Fruit fly (Drosophila melanogaster) whole organism, embryonic: Measurements from ENCODE around the gene CG45487.

ENCODE experiments used
- Atf-2 ChIP-seq: fragments of 200-800 bp; sonication (Bioruptor generic); optimal IDR thresholded peaks from 2 replicates; lab custom pipeline; 2016; ENCODE audit warnings: missing biosample characterization, missing genetic modification characterization
- B-H1 ChIP-seq: fragments of 200-800 bp; sonication (Bioruptor generic); IDR thresholded peaks from 3 replicates; pipeline ENCODE4 v1.3.6; 2022; ENCODE audit warnings: missing biosample characterization, missing genetic modification characterization
- BEAF-32 ChIP-seq: fragments of 200-800 bp; sonication (Bioruptor generic); optimal IDR thresholded peaks from 3 replicates; lab custom pipeline; 2017; ENCODE audit warnings: missing biosample characterization, missing genetic modification characterization, mild to moderate bottlenecking, moderate library complexity, missing genetic modification reagents
- Bteb2 ChIP-seq: fragments of 200-800 bp; sonication (Bioruptor generic); optimal IDR thresholded peaks from 2 replicates; lab custom pipeline; 2016; ENCODE audit warnings: missing biosample characterization, missing genetic modification characterization
- CG10431 ChIP-seq: fragments of 200-800 bp; sonication (Bioruptor generic); optimal IDR thresholded peaks from 3 replicates; lab custom pipeline; 2018; ENCODE audit warnings: missing biosample characterization, mild to moderate bottlenecking, missing genetic modification characterization
- CG11456 ChIP-seq: fragments of 200-800 bp; sonication (Bioruptor generic); IDR thresholded peaks from 3 replicates; pipeline ENCODE4 v1.3.6; 2022; ENCODE audit warnings: missing biosample characterization, missing genetic modification characterization
- CG11695 ChIP-seq: fragments of 200-800 bp; sonication (Bioruptor generic); IDR thresholded peaks from 3 replicates; pipeline ENCODE4 v1.3.6; 2022; ENCODE audit warnings: missing biosample characterization, missing genetic modification characterization
- CG12071 ChIP-seq: fragments of 200-800 bp; sonication (Bioruptor generic); optimal IDR thresholded peaks from 3 replicates; lab custom pipeline; 2018; ENCODE audit warnings: missing biosample characterization, mild to moderate bottlenecking, missing genetic modification characterization
- CG12744 ChIP-seq: fragments of 200-800 bp; sonication (Bioruptor generic); optimal IDR thresholded peaks from 2 replicates; lab custom pipeline; 2016; ENCODE audit warnings: missing biosample characterization, missing genetic modification characterization
- CG13775 ChIP-seq: fragments of 200-800 bp; sonication (Bioruptor generic); optimal IDR thresholded peaks from 3 replicates; lab custom pipeline; 2017; ENCODE audit warnings: missing biosample characterization, mild to moderate bottlenecking, missing genetic modification characterization
- CG14860 ChIP-seq: fragments of 200-800 bp; sonication (Bioruptor generic); IDR thresholded peaks from 3 replicates; pipeline ENCODE4 v1.3.6; 2022; ENCODE audit warnings: missing biosample characterization, missing genetic modification characterization; ENCODE audit not compliant: partially characterized antibody
- CG15514 ChIP-seq: fragments of 200-800 bp; sonication (Bioruptor generic); optimal IDR thresholded peaks from 3 replicates; lab custom pipeline; 2017; ENCODE audit warnings: missing biosample characterization, missing genetic modification characterization, mild to moderate bottlenecking, moderate library complexity, missing genetic modification reagents
- CG1647 ChIP-seq: fragments of 200-800 bp; sonication (Bioruptor generic); optimal IDR thresholded peaks from 3 replicates; lab custom pipeline; 2016; ENCODE audit warnings: missing biosample characterization, missing genetic modification characterization
- CG17568 ChIP-seq: fragments of 200-800 bp; sonication (Bioruptor generic); optimal IDR thresholded peaks from 2 replicates; lab custom pipeline; 2018; ENCODE audit warnings: missing biosample characterization, mild to moderate bottlenecking, missing genetic modification characterization, moderate library complexity
- CG2116 ChIP-seq: fragments of 200-800 bp; sonication (Bioruptor generic); optimal IDR thresholded peaks from 3 replicates; lab custom pipeline; 2018; ENCODE audit warnings: missing biosample characterization, mild to moderate bottlenecking, missing genetic modification characterization
- CG2120 ChIP-seq: fragments of 200-800 bp; sonication (Bioruptor generic); optimal IDR thresholded peaks from 3 replicates; lab custom pipeline; 2016; ENCODE audit warnings: missing biosample characterization, missing genetic modification characterization
- CG34224 ChIP-seq: fragments of 200-800 bp; sonication (Bioruptor generic); IDR thresholded peaks from 3 replicates; pipeline ENCODE4 v1.3.6; 2022; ENCODE audit warnings: missing biosample characterization, missing genetic modification characterization; ENCODE audit not compliant: partially characterized antibody
- CG3995 ChIP-seq: fragments of 200-800 bp; sonication (Bioruptor generic); optimal IDR thresholded peaks from 3 replicates; lab custom pipeline; 2016; ENCODE audit warnings: missing biosample characterization, missing genetic modification characterization
- CG4854 ChIP-seq: fragments of 200-800 bp; sonication (Bioruptor generic); optimal IDR thresholded peaks from 2 replicates; lab custom pipeline; 2016; ENCODE audit warnings: missing biosample characterization, missing genetic modification characterization, inconsistent platforms
- CG6254 ChIP-seq: fragments of 200-800 bp; sonication (Bioruptor generic); optimal IDR thresholded peaks from 3 replicates; lab custom pipeline; 2017; ENCODE audit warnings: mild to moderate bottlenecking, missing biosample characterization, missing genetic modification reagents, missing genetic modification characterization
- CG8765 ChIP-seq: fragments of 200-800 bp; sonication (Bioruptor generic); IDR thresholded peaks from 2 replicates; pipeline ENCODE4 v1.3.6; 2022; ENCODE audit warnings: missing biosample characterization, missing genetic modification characterization
- CrebB ChIP-seq: fragments of 200-800 bp; sonication (Bioruptor generic); optimal IDR thresholded peaks from 3 replicates; lab custom pipeline; 2018; ENCODE audit warnings: missing biosample characterization, mild to moderate bottlenecking, missing genetic modification characterization
- Deaf1 ChIP-seq: fragments of 200-800 bp; optimal IDR thresholded peaks from 3 replicates; lab custom pipeline; 2019; ENCODE audit warnings: missing biosample characterization, mild to moderate bottlenecking, missing genetic modification characterization, moderate library complexity
- Dp ChIP-seq: fragments of 200-800 bp; sonication (Bioruptor generic); optimal IDR thresholded peaks from 2 replicates; lab custom pipeline; 2018; ENCODE audit warnings: missing biosample characterization, mild to moderate bottlenecking, missing genetic modification characterization, moderate library complexity
- E2f2 ChIP-seq: fragments of 200-800 bp; sonication (Bioruptor generic); IDR thresholded peaks from 2 replicates; pipeline ENCODE4 v1.3.6; 2022; ENCODE audit warnings: missing biosample characterization, missing genetic modification characterization
- Lpt ChIP-seq: fragments of >200 bp; optimal IDR thresholded peaks from 2 replicates; lab custom pipeline; 2018; ENCODE audit warnings: missing biosample characterization, missing genetic modification characterization
- Nf-YA ChIP-seq: fragments of 200-800 bp; sonication (Bioruptor generic); IDR thresholded peaks from 2 replicates; pipeline ENCODE4 v1.3.6; 2022; ENCODE audit warnings: missing biosample characterization, missing genetic modification characterization
- Ptx1 ChIP-seq: fragments of 200-800 bp; sonication (Bioruptor generic); IDR thresholded peaks from 2 replicates; pipeline ENCODE4 v1.3.6; 2022; ENCODE audit warnings: missing biosample characterization, missing genetic modification characterization
- Xbp1 ChIP-seq: fragments of 200-800 bp; sonication (Bioruptor generic); optimal IDR thresholded peaks from 3 replicates; lab custom pipeline; 2016; ENCODE audit warnings: missing biosample characterization, mild to moderate bottlenecking, missing genetic modification characterization
- ash1 ChIP-seq: fragments of 200-800 bp; sonication (Bioruptor generic); optimal IDR thresholded peaks from 2 replicates; lab custom pipeline; 2018; ENCODE audit warnings: missing biosample characterization, mild to moderate bottlenecking, missing genetic modification characterization
- caup ChIP-seq: fragments of 200-800 bp; sonication (Bioruptor generic); optimal IDR thresholded peaks from 3 replicates; lab custom pipeline; 2017; ENCODE audit warnings: missing biosample characterization, mild to moderate bottlenecking, missing genetic modification characterization, moderate library complexity; ENCODE audit not compliant: severe bottlenecking
- chinmo ChIP-seq: fragments of 200-800 bp; sonication (Bioruptor generic); IDR thresholded peaks from 4 replicates; pipeline ENCODE4 v1.3.6; 2022; ENCODE audit warnings: missing biosample characterization, missing genetic modification characterization; ENCODE audit not compliant: partially characterized antibody
- dmrt11E ChIP-seq: fragments of 200-800 bp; sonication (Bioruptor generic); optimal IDR thresholded peaks from 3 replicates; lab custom pipeline; 2018; ENCODE audit warnings: missing biosample characterization, mild to moderate bottlenecking, missing genetic modification characterization, moderate library complexity
- exex ChIP-seq: fragments of 200-800 bp; sonication (Bioruptor generic); optimal IDR thresholded peaks from 4 replicates; lab custom pipeline; 2018; ENCODE audit warnings: missing biosample characterization, mild to moderate bottlenecking, missing genetic modification characterization, moderate library complexity
- gcm ChIP-seq: fragments of 200-800 bp; sonication (Bioruptor generic); optimal IDR thresholded peaks from 2 replicates; lab custom pipeline; 2019; ENCODE audit warnings: missing biosample characterization, mild to moderate bottlenecking, missing genetic modification characterization, moderate library complexity
- gfzf ChIP-seq: fragments of 200-800 bp; sonication (Bioruptor generic); optimal IDR thresholded peaks from 2 replicates; lab custom pipeline; 2016; ENCODE audit warnings: missing biosample characterization, mild to moderate bottlenecking, missing genetic modification characterization, moderate library complexity
- gt ChIP-seq: fragments of 200-800 bp; sonication (Bioruptor generic); IDR thresholded peaks from 2 replicates; pipeline ENCODE4 v1.3.6; 2022; ENCODE audit warnings: missing biosample characterization, missing genetic modification characterization
- nerfin-1 ChIP-seq: fragments of 200-800 bp; sonication (Bioruptor generic); optimal IDR thresholded peaks from 3 replicates; lab custom pipeline; 2019; ENCODE audit warnings: missing biosample characterization, mild to moderate bottlenecking, missing genetic modification characterization, moderate library complexity
- org-1 ChIP-seq: fragments of 200-800 bp; sonication (Bioruptor generic); optimal IDR thresholded peaks from 2 replicates; lab custom pipeline; 2017; ENCODE audit warnings: missing biosample characterization, missing genetic modification characterization
- pan ChIP-seq, 4 experiments: fragments of >200 bp in 3 of 4; fragments of 200-800 bp in 1 of 4; sonication (Bioruptor generic) in 1 of 4; optimal IDR thresholded peaks in 3 of 4; IDR thresholded peaks in 1 of 4; 2 replicates each; pipeline versions ENCODE4 v1.3.6 to Lab custom; 2017 to 2022; ENCODE audit warnings: missing biosample characterization in 2 of 4, missing genetic modification characterization in 2 of 4, mixed read lengths in 1 of 4
- pros ChIP-seq: fragments of 200-800 bp; sonication (Bioruptor generic); optimal IDR thresholded peaks from 3 replicates; lab custom pipeline; 2019; ENCODE audit warnings: missing biosample characterization, mild to moderate bottlenecking, missing genetic modification characterization, moderate library complexity
- ranshi ChIP-seq: fragments of 200-800 bp; sonication (Bioruptor generic); IDR thresholded peaks from 2 replicates; pipeline ENCODE4 v1.3.6; 2022; ENCODE audit warnings: missing biosample characterization, missing genetic modification characterization
- seq ChIP-seq: fragments of 200-800 bp; sonication (Bioruptor generic); IDR thresholded peaks from 2 replicates; pipeline ENCODE4 v1.3.6; 2022; ENCODE audit warnings: missing biosample characterization, missing genetic modification characterization
- sima ChIP-seq: fragments of 200-800 bp; sonication (Bioruptor generic); optimal IDR thresholded peaks from 2 replicates; lab custom pipeline; 2016; ENCODE audit warnings: missing biosample characterization, missing genetic modification characterization
- slbo ChIP-seq: fragments of 200-800 bp; sonication (Bioruptor generic); IDR thresholded peaks from 2 replicates; pipeline ENCODE4 v1.3.6; 2022; ENCODE audit warnings: missing biosample characterization, missing genetic modification characterization
- slp2 ChIP-seq: fragments of 200-800 bp; sonication (Bioruptor generic); optimal IDR thresholded peaks from 2 replicates; lab custom pipeline; 2016; ENCODE audit warnings: missing biosample characterization, missing genetic modification characterization
- tna ChIP-seq: fragments of 200-800 bp; sonication (Bioruptor generic); IDR thresholded peaks from 2 replicates; pipeline ENCODE4 v1.3.6; 2022; ENCODE audit warnings: missing biosample characterization, missing genetic modification characterization; ENCODE audit not compliant: partially characterized antibody
- toy ChIP-seq: fragments of 200-800 bp; sonication (Bioruptor generic); IDR thresholded peaks from 2 replicates; pipeline ENCODE4 v1.3.6; 2022; ENCODE audit warnings: missing biosample characterization, missing genetic modification characterization
- tx ChIP-seq: fragments of 200-800 bp; sonication (Bioruptor generic); optimal IDR thresholded peaks from 2 replicates; lab custom pipeline; 2016; ENCODE audit warnings: missing biosample characterization, missing genetic modification characterization
- unc-4 ChIP-seq: fragments of 200-800 bp; sonication (Bioruptor generic); IDR thresholded peaks from 2 replicates; pipeline ENCODE4 v1.3.6; 2022; ENCODE audit warnings: missing biosample characterization, missing genetic modification characterization; ENCODE audit not compliant: partially characterized antibody
- vvl ChIP-seq: fragments of 200-800 bp; sonication (Bioruptor generic); IDR thresholded peaks from 2 replicates; pipeline ENCODE4 v1.3.6; 2022; ENCODE audit warnings: missing biosample characterization, missing genetic modification characterization

CG45487 gene

DNA sequence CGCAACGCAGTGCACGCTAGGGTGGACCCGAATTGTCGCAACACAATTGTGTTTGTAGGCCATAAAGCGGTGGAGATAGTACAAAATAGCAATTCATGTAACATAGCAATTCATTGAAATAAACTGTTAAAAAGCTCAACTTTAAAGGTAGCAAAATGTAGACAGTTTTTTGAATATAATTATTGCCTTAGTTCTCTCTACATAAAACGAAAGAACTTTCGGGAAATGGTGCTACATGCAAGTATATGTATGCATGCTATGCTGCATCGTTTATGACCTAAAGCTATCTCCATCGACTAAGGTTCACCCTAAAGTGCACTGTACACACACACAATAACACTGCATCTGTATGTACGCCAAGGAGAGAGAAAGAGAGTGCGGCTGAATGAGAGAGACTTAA lies 40.0 kb downstream of the CG45487 start (continued):
- no peak for TF ChIP-seq CG12744 (GFP tag; lab: Kevin White, UChicago)
- TF ChIP-seq tx (GFP tag; lab: Kevin White, UChicago): no peak
- peak; percentile 24 for TF ChIP-seq org-1 (GFP tag; lab: Kevin White, UChicago)
- no peak for TF ChIP-seq CG11456 (GFP tag; lab: Robert Waterston, UW)
- TF ChIP-seq vvl (GFP tag; lab: Robert Waterston, UW): 0 out of 2 replicates have a peak, but pooled peaks have one; percentile 18
- no peak for TF ChIP-seq CG15514
- TF ChIP-seq chinmo (GFP tag; lab: Robert Waterston, UW): no peak
- TF ChIP-seq B-H1: no peak
- no peak for TF ChIP-seq ranshi
- peak; percentile 18; the same call in 1 of the 2 replicates for TF ChIP-seq E2f2 (GFP tag; lab: Robert Waterston, UW)
- no peak for TF ChIP-seq ash1 (GFP tag; lab: Kevin White, UChicago)
- no peak for TF ChIP-seq gt
- no peak for TF ChIP-seq Dp
- no peak for TF ChIP-seq Ptx1 (GFP tag; lab: Robert Waterston, UW)
- TF ChIP-seq CG4854 (GFP tag; lab: Kevin White, UChicago): no peak
- TF ChIP-seq unc-4 (GFP tag; lab: Robert Waterston, UW): no peak
- no peak for TF ChIP-seq CG11695 (GFP tag; lab: Robert Waterston, UW)
- no peak for TF ChIP-seq caup (GFP tag; lab: Kevin White, UChicago)
- TF ChIP-seq BEAF-32 (GFP tag; lab: Kevin White, UChicago): no peak
- TF ChIP-seq CG13775 (GFP tag; lab: Kevin White, UChicago): no peak
- no peak for TF ChIP-seq CG14860 (GFP tag; lab: Robert Waterston, UW)
- TF ChIP-seq nerfin-1 (tag; lab: Kevin White, UChicago): peak; percentile 23
- TF ChIP-seq tna: no peak
- no peak for TF ChIP-seq slp2 (GFP tag; lab: Kevin White, UChicago)
- peak; percentile 45 for TF ChIP-seq CG6254 (GFP tag; lab: Kevin White, UChicago)
- TF ChIP-seq CG2120: no peak
- TF ChIP-seq Deaf1 (tag; lab: Kevin White, UChicago): no peak
- peak; percentile 12 for TF ChIP-seq CG12071 (GFP tag; lab: Kevin White, UChicago)
- no peak for TF ChIP-seq CG17568 (GFP tag; lab: Kevin White, UChicago)
- no peak for TF ChIP-seq CG34224
- no peak for TF ChIP-seq CG8765
- TF ChIP-seq CG1647: no peak
- no peak for TF ChIP-seq pros
- TF ChIP-seq toy (GFP tag; lab: Robert Waterston, UW): no peak
- no peak for TF ChIP-seq CG10431
- no peak for TF ChIP-seq exex (tag; lab: Kevin White, UChicago)
- TF ChIP-seq gfzf (GFP tag; lab: Kevin White, UChicago): no peak
- no peak for TF ChIP-seq sima (GFP tag; lab: Kevin White, UChicago)
- TF ChIP-seq gcm: peak; percentile 16
- no peak for TF ChIP-seq dmrt11E (tag; lab: Kevin White, UChicago)
- TF ChIP-seq Xbp1 (GFP tag; lab: Kevin White, UChicago): no peak
- TF ChIP-seq seq: no peak
- TF ChIP-seq CG3995: no peak
- TF ChIP-seq pan (optimal IDR thresholded peaks at IDR 0.05; lab: Kevin White, UChicago): no peak
- TF ChIP-seq pan (GFP tag; optimal IDR thresholded peaks at IDR 0.05 in 1 of 2, IDR thresholded peaks at IDR 0.05 in 1 of 2): no peak
- TF ChIP-seq Bteb2 (GFP tag; lab: Kevin White, UChicago): no peak
- TF ChIP-seq Nf-YA: no peak
- no peak for TF ChIP-seq CrebB (tag; lab: Kevin White, UChicago)
- TF ChIP-seq CG2116: no peak
- no peak for TF ChIP-seq Lpt
- TF ChIP-seq slbo (GFP tag; lab: Robert Waterston, UW): no peak
- peak; percentile 30 for TF ChIP-seq Atf-2
